Worm (Caenorhabditis elegans) whole organism, L1 larva: Measurements from ENCODE around the gene Y62H9A.5.

Source experiments
- C16A3.4 ChIP-seq: fragments of 150-350 bp; optimal IDR thresholded peaks from 2 replicates; lab custom pipeline; 2014; ENCODE audit warnings: missing biosample characterization, missing genetic modification characterization
- Y116A8C.19 ChIP-seq: sonication (generic microtip); optimal IDR thresholded peaks from 2 replicates; lab custom pipeline; 2016; ENCODE audit warnings: missing compliant biosample characterization, missing genetic modification characterization, borderline replicate concordance
- alr-1 ChIP-seq: fragments of 200-800 bp; sonication (Bioruptor generic); optimal IDR thresholded peaks from 2 replicates; lab custom pipeline; 2018; ENCODE audit warnings: borderline replicate concordance, mild to moderate bottlenecking, missing genetic modification characterization, missing compliant biosample characterization
- blmp-1 ChIP-seq: fragments of 150-350 bp; optimal IDR thresholded peaks from 2 replicates; lab custom pipeline; 2014; ENCODE audit warnings: missing biosample characterization, missing genetic modification characterization
- ceh-8 ChIP-seq: fragments of 200-800 bp; sonication (Bioruptor generic); optimal IDR thresholded peaks from 2 replicates; lab custom pipeline; 2018; ENCODE audit warnings: mild to moderate bottlenecking, missing genetic modification characterization, moderate library complexity, missing compliant biosample characterization
- ceh-90 ChIP-seq: sonication (generic microtip); optimal IDR thresholded peaks from 2 replicates; lab custom pipeline; 2016; ENCODE audit warnings: missing genetic modification characterization, missing compliant biosample characterization
- ces-1 ChIP-seq: fragments of 150-350 bp; optimal IDR thresholded peaks from 2 replicates; lab custom pipeline; 2014; ENCODE audit warnings: missing biosample characterization, missing genetic modification reagents, missing genetic modification characterization
- dsc-1 ChIP-seq: sonication (generic microtip); optimal IDR thresholded peaks from 2 replicates; lab custom pipeline; 2016; ENCODE audit warnings: mild to moderate bottlenecking, missing genetic modification characterization, missing compliant biosample characterization
- efl-3 ChIP-seq: fragments of 200-800 bp; sonication (Bioruptor generic); optimal IDR thresholded peaks from 2 replicates; lab custom pipeline; 2018; ENCODE audit warnings: mild to moderate bottlenecking, missing genetic modification characterization, missing compliant biosample characterization
- egl-13 ChIP-seq: sonication (generic microtip); optimal IDR thresholded peaks from 2 replicates; lab custom pipeline; 2016; ENCODE audit warnings: missing genotype, missing genetic modification reagents, missing genetic modification characterization, missing compliant biosample characterization
- elt-2 ChIP-seq: sonication (generic microtip); optimal IDR thresholded peaks from 2 replicates; lab custom pipeline; 2016; ENCODE audit warnings: missing genetic modification characterization, mild to moderate bottlenecking, inconsistent platforms, missing compliant biosample characterization, missing genetic modification reagents
- elt-3 ChIP-seq, 6 experiments: fragments of 150-350 bp in 1 of 6; sonication (generic microtip); optimal IDR thresholded peaks; 2 replicates each; lab custom pipeline; 2017 to 2018; ENCODE audit warnings: missing biosample characterization in 6 of 6, missing genetic modification characterization in 6 of 6, inconsistent platforms in 1 of 6
- fkh-4 ChIP-seq: sonication (generic microtip); optimal IDR thresholded peaks from 2 replicates; lab custom pipeline; 2016; ENCODE audit warnings: missing compliant biosample characterization, missing genetic modification characterization, borderline replicate concordance
- hlh-17 ChIP-seq: fragments of 200-800 bp; sonication (Bioruptor generic); optimal IDR thresholded peaks from 2 replicates; lab custom pipeline; 2018; ENCODE audit warnings: missing genetic modification characterization, mild to moderate bottlenecking, missing compliant biosample characterization, moderate library complexity, borderline replicate concordance
- hlh-4 ChIP-seq: sonication (generic microtip); optimal IDR thresholded peaks from 2 replicates; lab custom pipeline; 2016; ENCODE audit warnings: mild to moderate bottlenecking, missing genetic modification characterization, missing compliant biosample characterization
- hpl-2 ChIP-seq: fragments of 150-350 bp; optimal IDR thresholded peaks from 2 replicates; lab custom pipeline; 2014; ENCODE audit warnings: missing biosample characterization, missing genetic modification reagents, missing genetic modification characterization
- isw-1 ChIP-seq: fragments of 200-800 bp; sonication (Bioruptor generic); IDR thresholded peaks from 2 replicates; pipeline ENCODE4 v1.3.6; 2022; ENCODE audit warnings: missing genetic modification characterization, missing compliant biosample characterization
- jun-1 ChIP-seq: fragments of 150-350 bp; optimal IDR thresholded peaks from 2 replicates; lab custom pipeline; 2014; ENCODE audit warnings: missing biosample characterization, missing genetic modification reagents, missing genetic modification characterization
- lin-14 ChIP-seq: fragments of 200-800 bp; sonication (Bioruptor generic); optimal IDR thresholded peaks from 2 replicates; lab custom pipeline; 2018; ENCODE audit warnings: mild to moderate bottlenecking, missing genetic modification characterization, moderate library complexity, missing compliant biosample characterization
- lin-35 ChIP-seq, 2 experiments: fragments of 150-350 bp; optimal IDR thresholded peaks; 2 replicates each; lab custom pipeline; 2014; ENCODE audit warnings: missing biosample characterization in 2 of 2, missing genetic modification characterization in 2 of 2, missing genetic modification reagents in 2 of 2
- lir-3 ChIP-seq: sonication (generic microtip); optimal IDR thresholded peaks from 2 replicates; lab custom pipeline; 2016; ENCODE audit warnings: mild to moderate bottlenecking, missing genetic modification characterization, moderate library complexity, missing compliant biosample characterization; ENCODE audit not compliant: poor library complexity
- mab-9 ChIP-seq: fragments of 200-800 bp; sonication (Bioruptor generic); IDR thresholded peaks from 2 replicates; pipeline ENCODE4 v1.3.6; 2022; ENCODE audit warnings: missing genetic modification reagents, missing genetic modification characterization, missing compliant biosample characterization
- nhr-19 ChIP-seq: fragments of 200-800 bp; sonication (Bioruptor generic); conservative IDR thresholded peaks from 2 replicates; pipeline ENCODE4 v1.3.6; 2022; ENCODE audit warnings: missing genetic modification characterization, missing compliant biosample characterization
- nhr-20 ChIP-seq: sonication (generic microtip); optimal IDR thresholded peaks from 2 replicates; lab custom pipeline; 2016; ENCODE audit warnings: mild to moderate bottlenecking, missing genetic modification characterization, missing compliant biosample characterization
- nhr-47 ChIP-seq: sonication (generic microtip); optimal IDR thresholded peaks from 2 replicates; lab custom pipeline; 2016; ENCODE audit warnings: mild to moderate bottlenecking, missing genetic modification characterization, moderate library complexity, missing compliant biosample characterization
- nhr-71 ChIP-seq: sonication (generic microtip); optimal IDR thresholded peaks from 2 replicates; lab custom pipeline; 2016; ENCODE audit warnings: mild to moderate bottlenecking, missing genetic modification characterization, moderate library complexity, missing compliant biosample characterization
- nhr-76 ChIP-seq: sonication (generic microtip); optimal IDR thresholded peaks from 2 replicates; lab custom pipeline; 2017; ENCODE audit warnings: missing biosample characterization, missing genetic modification characterization
- nhr-77 ChIP-seq: fragments of 150-350 bp; optimal IDR thresholded peaks from 2 replicates; lab custom pipeline; 2014; ENCODE audit warnings: missing biosample characterization, missing genetic modification characterization
- nhr-85 ChIP-seq: sonication (generic microtip); peaks from one replicate; lab custom pipeline; 2016; ENCODE audit warnings: missing genetic modification characterization, inconsistent platforms, missing compliant biosample characterization
- nhr-90 ChIP-seq: sonication (generic microtip); optimal IDR thresholded peaks from 2 replicates; lab custom pipeline; 2016; ENCODE audit warnings: mild to moderate bottlenecking, missing genetic modification characterization, missing compliant biosample characterization; ENCODE audit not compliant: poor library complexity
- pax-3 ChIP-seq: fragments of 200-800 bp; sonication (Bioruptor generic); optimal IDR thresholded peaks from 2 replicates; lab custom pipeline; 2018; ENCODE audit warnings: mild to moderate bottlenecking, missing genetic modification characterization, moderate library complexity, missing compliant biosample characterization
- pqm-1 ChIP-seq: sonication (generic microtip); optimal IDR thresholded peaks from 3 replicates; lab custom pipeline; 2017; ENCODE audit warnings: missing biosample characterization, missing genetic modification characterization
- skn-1 ChIP-seq: fragments of 150-350 bp; optimal IDR thresholded peaks from 2 replicates; lab custom pipeline; 2014; ENCODE audit warnings: missing biosample characterization, missing genetic modification characterization
- snpc-4 ChIP-seq: fragments of 150-350 bp; optimal IDR thresholded peaks from 2 replicates; lab custom pipeline; 2014; ENCODE audit warnings: missing biosample characterization, missing genetic modification characterization
- sptf-1 ChIP-seq: fragments of 150-350 bp; optimal IDR thresholded peaks from 2 replicates; lab custom pipeline; 2014; ENCODE audit warnings: missing biosample characterization, missing genetic modification characterization
- tbx-2 ChIP-seq: sonication (generic microtip); optimal IDR thresholded peaks from 2 replicates; lab custom pipeline; 2016; ENCODE audit warnings: missing genetic modification characterization, missing compliant biosample characterization
- tlp-1 ChIP-seq: fragments of 150-350 bp; optimal IDR thresholded peaks from 2 replicates; lab custom pipeline; 2014; ENCODE audit warnings: missing biosample characterization, missing genetic modification characterization
- unc-30 ChIP-seq: sonication (generic microtip); optimal IDR thresholded peaks from 2 replicates; lab custom pipeline; 2017; ENCODE audit warnings: missing biosample characterization, missing genetic modification characterization
- unc-86 ChIP-seq: sonication (generic microtip); optimal IDR thresholded peaks from 2 replicates; lab custom pipeline; 2016; ENCODE audit warnings: missing genetic modification characterization, missing compliant biosample characterization
- unc-98 ChIP-seq: fragments of 200-800 bp; sonication (Bioruptor generic); IDR thresholded peaks from 2 replicates; pipeline ENCODE4 v1.3.6; 2022; ENCODE audit warnings: missing genetic modification characterization, missing compliant biosample characterization
- ztf-4 ChIP-seq: fragments of 150-350 bp; optimal IDR thresholded peaks from 2 replicates; lab custom pipeline; 2014; ENCODE audit warnings: missing biosample characterization, missing genetic modification characterization

Y62H9A.5 gene

ce11 chrX:11924158-11924557 is 41.5 kb upstream of the Y62H9A.5 start, which contains the start of gene F55G7.1 (continued):
- TF ChIP-seq nhr-76 (tag; lab: Kevin White, UChicago), result no peak
- peak; percentile 31 for TF ChIP-seq ztf-4 (tag; lab: Kevin White, UChicago)
- TF ChIP-seq lin-14 (GFP tag; lab: Kevin White, UChicago), result peak; percentile 51
- TF ChIP-seq snpc-4 (tag; lab: Kevin White, UChicago), result no peak
- peak in 1 of 2 experiments; percentile 67 for TF ChIP-seq lin-35 (GFP tag; optimal IDR thresholded peaks at IDR 0.05; lab: Kevin White, UChicago)
- TF ChIP-seq unc-30, result no peak
- TF ChIP-seq isw-1 (GFP tag; lab: Robert Waterston, UW), result no peak
- no peak for TF ChIP-seq ceh-90 (tag; lab: Kevin White, UChicago)
- TF ChIP-seq nhr-85, result peak; percentile 75
- no peak for TF ChIP-seq unc-86 (tag; lab: Kevin White, UChicago)
- TF ChIP-seq egl-13 (tag; lab: Kevin White, UChicago), result no peak
- TF ChIP-seq mab-9, result no peak
- peak; percentile 72 for TF ChIP-seq nhr-90
- TF ChIP-seq hlh-17 (GFP tag; lab: Kevin White, UChicago), result no peak
- TF ChIP-seq lir-3, result no peak
- TF ChIP-seq nhr-77 (tag; lab: Kevin White, UChicago), result peak; percentile 3

ce11 chrX:11920723-11921283 is 38.1 kb upstream of the Y62H9A.5 start, which contains the start of gene Y62H9A.14:
Gene Y62H9A.14, plus strand, starts transcription at chrX:11921233.
- TF ChIP-seq lin-14 (GFP tag; lab: Kevin White, UChicago) (peak; percentile 22), nhr-20 (no peak), nhr-47 (tag; lab: Kevin White, UChicago) (no peak), lir-3 (no peak), jun-1 (tag; lab: Kevin White, UChicago) (no peak), alr-1 (tag; lab: Kevin White, UChicago) (no peak), ceh-8 (GFP tag; lab: Kevin White, UChicago) (peak; percentile 60), dsc-1 (tag; lab: Kevin White, UChicago) (peak; percentile 72), hlh-17 (GFP tag; lab: Kevin White, UChicago) (no peak)

ce11 chrX:11917994-11918393 is 35.3 kb upstream of the Y62H9A.5 start, which contains the start of gene Y62H9A.16:
Gene Y62H9A.16, plus strand, starts transcription at chrX:11918294.
- TF ChIP-seq mab-9 (no peak), ces-1 (GFP tag; lab: Kevin White, UChicago) (no peak), elt-3 (tag; optimal IDR thresholded peaks at IDR 0.05; lab: Kevin White, UChicago) (no peak), lir-3 (no peak), lin-35 (GFP tag; optimal IDR thresholded peaks at IDR 0.05; lab: Kevin White, UChicago) (no peak), skn-1 (no peak), elt-2 (tag; lab: Kevin White, UChicago) (no peak), hlh-17 (GFP tag; lab: Kevin White, UChicago) (no peak), fkh-4 (tag; lab: Kevin White, UChicago) (no peak), blmp-1 (no peak), egl-13 (tag; lab: Kevin White, UChicago) (no peak), jun-1 (tag; lab: Kevin White, UChicago) (no peak), nhr-19 (GFP tag; lab: Robert Waterston, UW) (no peak), pqm-1 (tag; lab: Kevin White, UChicago) (no peak), tbx-2 (no peak)

- no peak for TF ChIP-seq Y116A8C.19 (tag; lab: Kevin White, UChicago)
- TF ChIP-seq, all 84 proteins: peak for 0
These were observed 34.0 kb upstream of the Y62H9A.5 start, which contains the start of gene Y62H9A.13 for ce11 chrX:11916705-11917104. Gene Y62H9A.13, plus strand, starts transcription at chrX:11917005.

ce11 chrX:11913824-11914223 is 31.1 kb upstream of the Y62H9A.5 start, which contains the start of gene Y62H9A.12:
Gene Y62H9A.12, plus strand, starts transcription at chrX:11914124.
- TF ChIP-seq lir-3 (no peak), pax-3 (tag; lab: Kevin White, UChicago) (no peak), sptf-1 (no peak), Y116A8C.19 (tag; lab: Kevin White, UChicago) (no peak), unc-98 (GFP tag; lab: Robert Waterston, UW) (no peak), C16A3.4 (tag; lab: Kevin White, UChicago) (no peak), tlp-1 (tag; lab: Kevin White, UChicago) (no peak), ztf-4 (tag; lab: Kevin White, UChicago) (no peak), hpl-2 (no peak), hlh-4 (tag; lab: Kevin White, UChicago) (no peak), efl-3 (GFP tag; lab: Kevin White, UChicago) (no peak), nhr-71 (tag; lab: Kevin White, UChicago) (no peak)
